Fruit fly (Drosophila melanogaster) whole organism, larva: Measurements from ENCODE around the gene CCDC53.

ENCODE experiments used
- noc ChIP-seq: fragments of 200-800 bp; sonication (Bioruptor generic); optimal IDR thresholded peaks from 3 replicates; lab custom pipeline; 2019; ENCODE audit warnings: missing biosample characterization, mild to moderate bottlenecking, missing genetic modification characterization, moderate library complexity

CCDC53 gene

dm6 chr2L:8091429-8091828 is 50.5 kb downstream of the CCDC53 start:
- no peak for TF ChIP-seq noc (tag; lab: Kevin White, UChicago)
